Worm (Caenorhabditis elegans): ENCODE data around the gene Y53G8AL.1.

The Y53G8AL.1 gene

DNA sequence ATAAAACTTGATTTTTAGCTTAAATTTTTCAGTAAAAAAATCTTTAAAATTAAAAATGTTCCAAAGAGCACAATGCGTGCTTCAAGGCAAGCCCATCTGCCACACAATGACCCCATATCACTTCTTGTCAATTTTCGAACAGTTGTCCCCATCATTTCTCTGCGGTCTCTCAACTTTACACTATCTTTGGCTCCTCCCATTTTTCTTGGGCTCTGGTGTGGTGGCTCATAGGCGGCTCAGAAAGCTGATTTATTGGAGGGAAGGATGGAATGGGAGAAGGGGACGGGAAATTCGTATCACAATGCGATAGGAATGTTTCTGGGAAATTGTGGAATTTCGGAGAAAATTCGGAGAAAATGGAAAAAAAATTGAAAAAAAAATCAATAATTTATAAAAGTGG, 32.3 kb upstream of the Y53G8AL.1 start:
- TF ChIP-seq lsy-2 (tag; optimal IDR thresholded peaks at IDR 0.05) (no peak), elt-3 (tag; optimal IDR thresholded peaks at IDR 0.05) (no peak), unc-120 (tag; optimal IDR thresholded peaks at IDR 0.05; ENCODE audit: poor library complexity, severe bottlenecking) (peak; percentile 87), mab-5 (tag; optimal IDR thresholded peaks at IDR 0.05) (peak; percentile 66), lin-32 (GFP tag; optimal IDR thresholded peaks at IDR 0.05) (no peak), hlh-1 (tag; optimal IDR thresholded peaks at IDR 0.05) (peak; percentile 99), ztf-11 (tag; optimal IDR thresholded peaks at IDR 0.05) (no peak), unc-62 (GFP tag; optimal IDR thresholded peaks at IDR 0.05) (peak; percentile 90)

DNA sequence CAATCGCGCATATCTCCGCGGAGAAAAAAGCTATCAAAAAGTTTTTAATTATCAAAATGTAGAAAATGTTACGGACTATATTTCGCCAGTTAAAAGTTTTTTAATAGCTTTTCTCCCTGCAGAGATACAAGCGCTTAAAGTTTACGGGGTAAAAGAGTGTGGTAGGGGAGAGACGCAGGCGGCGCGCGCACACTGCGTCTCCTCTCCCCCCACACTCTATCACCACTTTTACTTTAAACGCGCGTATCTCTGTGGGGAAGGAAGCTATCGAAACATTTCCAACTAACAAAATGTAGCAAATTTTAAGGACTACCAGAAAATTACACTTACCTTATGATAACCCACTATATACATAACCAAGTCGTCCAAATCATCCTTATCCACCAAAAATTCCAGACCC, 29.3 kb upstream of the Y53G8AL.1 start:
- TF ChIP-seq mep-1 (tag; optimal IDR thresholded peaks at IDR 0.05): no peak
- no peak for TF ChIP-seq lsy-2 (tag; optimal IDR thresholded peaks at IDR 0.05)
- TF ChIP-seq bed-3 (GFP tag; optimal IDR thresholded peaks at IDR 0.05): no peak
- no peak for TF ChIP-seq nhr-12 (tag; optimal IDR thresholded peaks at IDR 0.05)
- TF ChIP-seq nhr-237 (tag; optimal IDR thresholded peaks at IDR 0.05): no peak
- TF ChIP-seq unc-39 (tag; optimal IDR thresholded peaks at IDR 0.05): no peak
- no peak for TF ChIP-seq elt-1 (tag; optimal IDR thresholded peaks at IDR 0.05; ENCODE audit: borderline replicate concordance, insufficient read depth)
- no peak for TF ChIP-seq lin-13 (tag; optimal IDR thresholded peaks at IDR 0.05)
- TF ChIP-seq ztf-11 (tag; optimal IDR thresholded peaks at IDR 0.05): no peak
- TF ChIP-seq flh-1 (GFP tag; optimal IDR thresholded peaks at IDR 0.05): no peak

DNA sequence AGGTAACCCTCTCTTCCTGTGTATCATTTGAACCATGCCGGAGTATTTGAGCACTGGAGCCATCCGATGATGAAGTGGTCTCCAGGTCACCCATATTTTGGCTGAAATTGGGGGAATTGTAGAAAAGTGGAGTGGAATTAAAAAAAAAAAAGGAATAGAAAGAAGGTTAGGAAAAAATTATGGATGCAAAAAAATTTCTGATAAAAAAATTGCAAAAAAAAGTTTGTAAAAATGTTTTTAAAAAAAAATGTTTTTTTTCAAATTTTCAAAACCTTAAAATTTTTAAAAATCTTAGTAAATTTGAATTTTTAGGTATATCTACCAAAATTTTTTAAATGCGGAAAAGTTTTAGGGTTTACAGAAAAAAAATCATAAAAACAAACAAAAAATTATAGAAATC, 13.9 kb upstream of the Y53G8AL.1 start, which contains the start of gene frm-8:
TSS of gene frm-8 (minus strand) at position 101 of the 400 bp plus-strand sequence.
- no peak for TF ChIP-seq ces-1 (GFP tag; optimal IDR thresholded peaks at IDR 0.05)
- TF ChIP-seq mls-2 (tag; optimal IDR thresholded peaks at IDR 0.05): no peak
- no peak for TF ChIP-seq elt-3 (tag; optimal IDR thresholded peaks at IDR 0.05)
- no peak for TF ChIP-seq lsy-2 (tag; optimal IDR thresholded peaks at IDR 0.05)
- TF ChIP-seq M03D4.4 (tag; optimal IDR thresholded peaks at IDR 0.05): no peak
- TF ChIP-seq hlh-1 (tag; optimal IDR thresholded peaks at IDR 0.05): no peak

DNA sequence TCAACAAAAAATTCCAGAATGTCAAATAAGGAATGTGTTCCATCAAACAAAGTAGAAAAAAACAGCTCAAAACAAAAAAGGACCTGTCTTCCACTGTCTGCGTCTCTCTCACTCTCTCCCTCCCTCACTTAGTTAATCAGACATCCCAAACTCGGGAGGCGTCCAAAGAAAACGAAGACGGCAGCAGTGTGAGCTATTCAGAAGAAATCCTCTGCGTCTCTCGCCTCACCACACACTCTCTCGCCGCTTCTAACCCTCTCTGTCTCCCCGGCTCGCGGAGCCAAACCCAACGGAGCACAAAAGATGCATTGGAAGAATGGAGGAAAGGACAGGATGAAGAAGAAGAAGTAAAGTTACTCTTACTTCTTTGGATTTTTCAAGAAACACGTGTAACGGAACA, 12.6 kb upstream of the Y53G8AL.1 start:
- peak; percentile 36 for TF ChIP-seq unc-120 (tag; optimal IDR thresholded peaks at IDR 0.05; ENCODE audit: poor library complexity, severe bottlenecking)
- TF ChIP-seq bed-3 (GFP tag; optimal IDR thresholded peaks at IDR 0.05): no peak
- TF ChIP-seq unc-39 (tag; optimal IDR thresholded peaks at IDR 0.05): no peak
- no peak for TF ChIP-seq cnd-1 (tag; optimal IDR thresholded peaks at IDR 0.05)
- TF ChIP-seq unc-62 (GFP tag; optimal IDR thresholded peaks at IDR 0.05): no peak
- TF ChIP-seq nhr-237 (tag; optimal IDR thresholded peaks at IDR 0.05): no peak
- TF ChIP-seq nhr-12 (tag; optimal IDR thresholded peaks at IDR 0.05): no peak
- TF ChIP-seq tbx-8 (GFP tag; optimal IDR thresholded peaks at IDR 0.05): no peak
- TF ChIP-seq mls-2 (tag; optimal IDR thresholded peaks at IDR 0.05): no peak
- no peak for TF ChIP-seq flh-1 (GFP tag; optimal IDR thresholded peaks at IDR 0.05)
- TF ChIP-seq lin-13 (tag; optimal IDR thresholded peaks at IDR 0.05): no peak
- no peak for TF ChIP-seq nhr-28 (tag; optimal IDR thresholded peaks at IDR 0.05)
- no peak for TF ChIP-seq zip-8 (tag; optimal IDR thresholded peaks at IDR 0.05)
- peak; percentile 18 for TF ChIP-seq lsy-2 (tag; optimal IDR thresholded peaks at IDR 0.05)
- no peak for TF ChIP-seq sem-2 (GFP tag; optimal IDR thresholded peaks at IDR 0.05)
- peak; percentile 77 for TF ChIP-seq ces-1 (GFP tag; optimal IDR thresholded peaks at IDR 0.05)
- no peak for TF ChIP-seq elt-3 (tag; optimal IDR thresholded peaks at IDR 0.05)
- no peak for TF ChIP-seq lin-32 (GFP tag; optimal IDR thresholded peaks at IDR 0.05)
- TF ChIP-seq blmp-1 (tag; optimal IDR thresholded peaks at IDR 0.05): no peak

DNA sequence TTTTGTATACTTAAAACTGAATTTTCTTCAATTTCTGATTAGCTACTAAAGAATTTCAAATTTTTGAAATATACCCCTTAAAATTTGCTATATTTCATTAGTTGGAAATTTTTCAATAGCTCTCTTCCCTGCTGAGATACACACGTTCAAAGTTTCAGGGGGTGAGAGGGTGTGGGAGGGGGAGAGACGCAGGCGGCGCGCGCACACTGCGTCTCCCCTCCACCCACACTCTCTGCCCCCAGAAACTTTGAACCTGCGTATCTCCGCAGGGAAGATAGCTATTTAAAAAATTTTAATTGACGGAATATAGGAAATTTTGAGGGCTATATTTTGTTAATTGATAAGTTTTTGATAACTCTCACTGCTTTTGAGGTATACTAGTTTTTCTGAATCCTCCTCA, 10.2 kb upstream of the Y53G8AL.1 start:
- TF ChIP-seq lin-13 (tag; optimal IDR thresholded peaks at IDR 0.05) (no peak), unc-39 (tag; optimal IDR thresholded peaks at IDR 0.05) (no peak), nhr-76 (tag; optimal IDR thresholded peaks at IDR 0.05) (no peak), mep-1 (tag; optimal IDR thresholded peaks at IDR 0.05) (no peak), nhr-237 (tag; optimal IDR thresholded peaks at IDR 0.05) (no peak), elt-1 (tag; optimal IDR thresholded peaks at IDR 0.05; ENCODE audit: borderline replicate concordance, insufficient read depth) (no peak), cnd-1 (tag; optimal IDR thresholded peaks at IDR 0.05) (no peak)

DNA sequence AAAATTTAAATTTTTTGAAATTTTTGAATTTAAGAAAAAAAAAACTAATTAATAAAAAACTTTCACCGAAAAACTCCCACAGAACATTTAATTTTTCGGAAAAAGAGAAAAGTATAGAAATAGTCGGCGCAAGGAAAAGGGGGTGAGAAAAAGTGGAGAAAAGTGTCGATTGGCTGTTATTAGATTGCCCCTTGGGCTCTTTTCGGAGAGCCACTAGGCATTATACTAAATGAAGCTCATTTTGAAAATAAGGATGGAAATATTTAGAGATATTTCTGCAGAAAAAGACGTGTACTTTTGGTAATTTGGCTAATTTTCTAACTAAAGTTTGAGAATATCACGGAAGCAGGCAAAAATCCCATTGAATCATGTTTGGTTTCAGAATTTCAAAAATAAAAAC, 8.8 kb upstream of the Y53G8AL.1 start:
- TF ChIP-seq nhr-28 (tag; optimal IDR thresholded peaks at IDR 0.05) (no peak), ces-1 (GFP tag; optimal IDR thresholded peaks at IDR 0.05) (peak; percentile 93), lin-13 (tag; optimal IDR thresholded peaks at IDR 0.05) (no peak), unc-120 (tag; optimal IDR thresholded peaks at IDR 0.05; ENCODE audit: poor library complexity, severe bottlenecking) (no peak)

DNA sequence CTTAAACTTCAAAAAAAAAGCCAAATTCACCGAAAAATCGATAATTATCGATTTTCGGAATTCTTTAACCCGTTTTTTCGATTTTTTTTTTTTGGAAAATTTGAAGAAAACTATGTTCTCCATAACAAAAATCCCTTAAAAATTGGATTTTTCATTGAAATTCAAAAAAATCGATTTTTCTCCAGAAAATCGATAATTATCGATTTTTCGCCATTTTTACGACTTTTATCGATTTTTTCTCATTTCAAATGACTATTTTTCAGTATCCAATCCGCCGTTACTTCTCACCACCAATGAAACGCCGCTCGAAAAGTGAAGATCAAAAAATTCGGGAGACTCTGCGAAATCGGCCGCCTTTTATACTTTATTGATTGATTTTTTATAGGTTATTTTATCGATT, 8.0 kb downstream of the Y53G8AL.1 start:
- no peak for TF ChIP-seq sptf-1 (tag; optimal IDR thresholded peaks at IDR 0.05)
- no peak for TF ChIP-seq elt-3 (tag; optimal IDR thresholded peaks at IDR 0.05)
- no peak for TF ChIP-seq mls-2 (tag; optimal IDR thresholded peaks at IDR 0.05)
- no peak for TF ChIP-seq unc-62 (GFP tag; optimal IDR thresholded peaks at IDR 0.05)
- TF ChIP-seq sem-2 (GFP tag; optimal IDR thresholded peaks at IDR 0.05): no peak
- no peak for TF ChIP-seq mab-5 (tag; optimal IDR thresholded peaks at IDR 0.05)
- no peak for TF ChIP-seq nhr-76 (tag; optimal IDR thresholded peaks at IDR 0.05)
- no peak for TF ChIP-seq hlh-1 (tag; optimal IDR thresholded peaks at IDR 0.05)
- TF ChIP-seq lin-13 (tag; optimal IDR thresholded peaks at IDR 0.05): no peak
- TF ChIP-seq ceh-83 (GFP tag; optimal IDR thresholded peaks at IDR 0.05): no peak
- no peak for TF ChIP-seq ham-2 (GFP tag; optimal IDR thresholded peaks at IDR 0.05)
